Fruit fly (Drosophila melanogaster) whole organism, prepupa: ENCODE measurements around the gene Rbfox1.

ENCODE experiments used
- CG10669 ChIP-seq: fragments of 200-800 bp; sonication (Bioruptor generic); optimal IDR thresholded peaks from 3 replicates; lab custom pipeline; 2018; ENCODE audit warnings: missing biosample characterization, mild to moderate bottlenecking, missing genetic modification characterization, moderate library complexity
- CG11762 ChIP-seq: fragments of 200-800 bp; sonication (Bioruptor generic); optimal IDR thresholded peaks from 3 replicates; lab custom pipeline; 2016; ENCODE audit warnings: missing biosample characterization, missing genetic modification characterization; ENCODE audit not compliant: insufficient read depth
- CG6808 ChIP-seq: fragments of 200-800 bp; sonication (Bioruptor generic); optimal IDR thresholded peaks from 3 replicates; lab custom pipeline; 2017; ENCODE audit warnings: missing biosample characterization, missing genetic modification characterization, mild to moderate bottlenecking, moderate library complexity, missing genetic modification reagents
- CG8119 ChIP-seq: fragments of 200-800 bp; sonication (Bioruptor generic); IDR thresholded peaks from 3 replicates; pipeline ENCODE4 v1.3.6; 2022; ENCODE audit warnings: missing biosample characterization, missing genetic modification characterization
- achi ChIP-seq: fragments of 200-800 bp; sonication (Bioruptor generic); optimal IDR thresholded peaks from 3 replicates; lab custom pipeline; 2016; ENCODE audit warnings: missing biosample characterization, missing genetic modification characterization
- dac ChIP-seq: fragments of 200-800 bp; sonication (Bioruptor generic); optimal IDR thresholded peaks from 2 replicates; lab custom pipeline; 2017; ENCODE audit warnings: missing biosample characterization, mild to moderate bottlenecking, missing genetic modification characterization
- lz ChIP-seq: fragments of 200-800 bp; sonication (Bioruptor generic); optimal IDR thresholded peaks from 3 replicates; lab custom pipeline; 2016; ENCODE audit warnings: missing biosample characterization, missing genetic modification characterization
- net ChIP-seq: fragments of 200-800 bp; sonication (Bioruptor generic); optimal IDR thresholded peaks from 3 replicates; lab custom pipeline; 2016; ENCODE audit warnings: missing biosample characterization, missing genetic modification characterization
- svp ChIP-seq: fragments of 200-800 bp; sonication (Bioruptor generic); peaks from one replicate; lab custom pipeline; 2016; ENCODE audit warnings: missing biosample characterization, missing genetic modification characterization

dm6 chr3L:10528251-10528650, 47.0 kb downstream of the Rbfox1 start:
- no peak for TF ChIP-seq CG6808
- TF ChIP-seq lz (GFP tag; lab: Kevin White, UChicago) = no peak
- no peak for TF ChIP-seq achi
- no peak for TF ChIP-seq dac
- no peak for TF ChIP-seq svp (GFP tag; lab: Kevin White, UChicago)
- TF ChIP-seq CG10669 (GFP tag; lab: Kevin White, UChicago) = no peak
- TF ChIP-seq CG11762 (GFP tag; lab: Kevin White, UChicago) = no peak
- no peak for TF ChIP-seq net (GFP tag; lab: Kevin White, UChicago)
- no peak for TF ChIP-seq CG8119 (GFP tag; lab: Robert Waterston, UW)
